Fruit fly (Drosophila melanogaster) whole organism, embryonic: ENCODE data around the gene JMJD5.

Experiments
- Antp ChIP-seq: fragments of 200-800 bp; sonication (Bioruptor generic); optimal IDR thresholded peaks from 3 replicates; lab custom pipeline; 2016; ENCODE audit warnings: missing biosample characterization, missing genetic modification characterization
- C15 ChIP-seq: fragments of 200-800 bp; sonication (Bioruptor generic); IDR thresholded peaks from 3 replicates; pipeline ENCODE4 v1.3.6; 2022; ENCODE audit warnings: missing biosample characterization, missing genetic modification characterization
- CG10209 ChIP-seq: fragments of 200-800 bp; sonication (Bioruptor generic); optimal IDR thresholded peaks from 3 replicates; lab custom pipeline; 2017; ENCODE audit warnings: missing biosample characterization, mild to moderate bottlenecking, missing genetic modification characterization, missing genetic modification reagents
- CG1024 ChIP-seq: fragments of 200-800 bp; sonication (Bioruptor generic); IDR thresholded peaks from 2 replicates; pipeline ENCODE4 v1.3.6; 2022; ENCODE audit warnings: missing biosample characterization, missing genetic modification characterization
- CG10267 ChIP-seq: fragments of 200-800 bp; sonication (Bioruptor generic); optimal IDR thresholded peaks from 2 replicates; lab custom pipeline; 2018; ENCODE audit warnings: missing biosample characterization, mild to moderate bottlenecking, missing genetic modification characterization, moderate library complexity
- CG12155 ChIP-seq: fragments of 200-800 bp; sonication (Bioruptor generic); optimal IDR thresholded peaks from 3 replicates; lab custom pipeline; 2016; ENCODE audit warnings: missing biosample characterization, missing genetic modification characterization
- CG12942 ChIP-seq: fragments of 200-800 bp; sonication (Bioruptor generic); optimal IDR thresholded peaks from 3 replicates; lab custom pipeline; 2016; ENCODE audit warnings: missing biosample characterization, missing genetic modification characterization
- CG1647 ChIP-seq: fragments of 200-800 bp; sonication (Bioruptor generic); optimal IDR thresholded peaks from 3 replicates; lab custom pipeline; 2016; ENCODE audit warnings: missing biosample characterization, missing genetic modification characterization
- CG2875 ChIP-seq: fragments of 200-800 bp; sonication (Bioruptor generic); optimal IDR thresholded peaks from 2 replicates; lab custom pipeline; 2017; ENCODE audit warnings: missing biosample characterization, mild to moderate bottlenecking, missing genetic modification characterization, missing genetic modification reagents
- CG4404 ChIP-seq: fragments of 200-800 bp; sonication (Bioruptor generic); IDR thresholded peaks from 2 replicates; pipeline ENCODE4 v1.3.6; 2022; ENCODE audit warnings: missing biosample characterization, missing genetic modification characterization
- CG4730 ChIP-seq: fragments of 200-800 bp; sonication (Bioruptor generic); IDR thresholded peaks from 2 replicates; pipeline ENCODE4 v1.3.6; 2022; ENCODE audit warnings: missing biosample characterization, missing genetic modification characterization
- CG4854 ChIP-seq: fragments of 200-800 bp; sonication (Bioruptor generic); optimal IDR thresholded peaks from 2 replicates; lab custom pipeline; 2016; ENCODE audit warnings: missing biosample characterization, missing genetic modification characterization, inconsistent platforms
- CG7987 ChIP-seq: fragments of 200-800 bp; sonication (Bioruptor generic); optimal IDR thresholded peaks from 2 replicates; lab custom pipeline; 2018; ENCODE audit warnings: missing biosample characterization, mild to moderate bottlenecking, missing genetic modification characterization, moderate library complexity
- CG8359 ChIP-seq: fragments of 200-800 bp; sonication (Bioruptor generic); optimal IDR thresholded peaks from 2 replicates; lab custom pipeline; 2017; ENCODE audit warnings: missing biosample characterization, mild to moderate bottlenecking, missing genetic modification characterization, borderline replicate concordance
- CG8388 ChIP-seq: fragments of 200-800 bp; sonication (Bioruptor generic); optimal IDR thresholded peaks from 2 replicates; lab custom pipeline; 2019; ENCODE audit warnings: missing biosample characterization, mild to moderate bottlenecking, missing genetic modification characterization, moderate library complexity
- CG8924 ChIP-seq: fragments of 200-800 bp; optimal IDR thresholded peaks from 3 replicates; lab custom pipeline; 2019; ENCODE audit warnings: missing biosample characterization, mild to moderate bottlenecking, missing genetic modification characterization, moderate library complexity
- CG9727 ChIP-seq: fragments of 200-800 bp; sonication (Bioruptor generic); optimal IDR thresholded peaks from 3 replicates; lab custom pipeline; 2017; ENCODE audit warnings: missing biosample characterization, mild to moderate bottlenecking, missing genetic modification characterization
- Deaf1 ChIP-seq: fragments of 200-800 bp; optimal IDR thresholded peaks from 3 replicates; lab custom pipeline; 2019; ENCODE audit warnings: missing biosample characterization, mild to moderate bottlenecking, missing genetic modification characterization, moderate library complexity
- Dip3 ChIP-seq: fragments of 200-800 bp; sonication (Bioruptor generic); optimal IDR thresholded peaks from 3 replicates; lab custom pipeline; 2016; ENCODE audit warnings: missing biosample characterization, missing genetic modification characterization
- Doc3 ChIP-seq: fragments of 200-800 bp; sonication (Bioruptor generic); IDR thresholded peaks from 3 replicates; pipeline ENCODE4 v1.3.6; 2022; ENCODE audit warnings: missing biosample characterization, missing genetic modification characterization; ENCODE audit not compliant: partially characterized antibody
- Ets65A ChIP-seq: fragments of 200-800 bp; sonication (Bioruptor generic); peaks from one replicate; lab custom pipeline; 2016; ENCODE audit warnings: missing biosample characterization, missing genetic modification characterization
- Hmx ChIP-seq: fragments of 200-800 bp; sonication (Bioruptor generic); optimal IDR thresholded peaks from 2 replicates; lab custom pipeline; 2016; ENCODE audit warnings: missing biosample characterization, missing genetic modification characterization
- Hr3 ChIP-seq: fragments of 200-800 bp; sonication (Bioruptor generic); optimal IDR thresholded peaks from 3 replicates; lab custom pipeline; 2016; ENCODE audit warnings: missing biosample characterization, missing genetic modification characterization
- Max ChIP-seq: fragments of 200-800 bp; sonication (Bioruptor generic); optimal IDR thresholded peaks from 2 replicates; lab custom pipeline; 2016; ENCODE audit warnings: missing biosample characterization, mild to moderate bottlenecking, missing genetic modification characterization
- NK7.1 ChIP-seq: fragments of 200-800 bp; sonication (Bioruptor generic); optimal IDR thresholded peaks from 3 replicates; lab custom pipeline; 2016; ENCODE audit warnings: missing biosample characterization, missing genetic modification characterization
- Stat92E ChIP-seq, 3 experiments: fragments of >200 bp in 2 of 3; fragments of 200-800 bp in 1 of 3; sonication (Bioruptor generic) in 1 of 3; optimal IDR thresholded peaks; 2 replicates each; lab custom pipeline; 2017 to 2019; ENCODE audit warnings: missing biosample characterization in 3 of 3, missing genetic modification characterization in 3 of 3, mild to moderate bottlenecking in 1 of 3, moderate library complexity in 1 of 3
- Trl ChIP-seq, 3 experiments: fragments of >200 bp in 2 of 3; fragments of 200-800 bp in 1 of 3; sonication (Bioruptor generic) in 1 of 3; optimal IDR thresholded peaks; 2 replicates in 1 of 3; 3 replicates in 2 of 3; lab custom pipeline; 2016 to 2017; ENCODE audit warnings: missing biosample characterization in 1 of 3, missing genetic modification characterization in 1 of 3
- crol ChIP-seq: fragments of 200-800 bp; sonication (Bioruptor generic); IDR thresholded peaks from 2 replicates; pipeline ENCODE4 v1.3.6; 2022; ENCODE audit warnings: missing biosample characterization, missing genetic modification characterization
- ems ChIP-seq: fragments of 200-800 bp; sonication (Bioruptor generic); optimal IDR thresholded peaks from 3 replicates; lab custom pipeline; 2016; ENCODE audit warnings: missing biosample characterization, missing genetic modification characterization
- en ChIP-seq: fragments of 200-800 bp; sonication (Bioruptor generic); optimal IDR thresholded peaks from 2 replicates; lab custom pipeline; 2016; ENCODE audit warnings: missing biosample characterization, missing genetic modification characterization
- fd3F ChIP-seq: fragments of 200-800 bp; sonication (Bioruptor generic); optimal IDR thresholded peaks from 2 replicates; lab custom pipeline; 2018; ENCODE audit warnings: missing biosample characterization, mild to moderate bottlenecking, missing genetic modification characterization, moderate library complexity
- gsb ChIP-seq: fragments of 200-800 bp; sonication (Bioruptor generic); IDR thresholded peaks from 2 replicates; pipeline ENCODE4 v1.3.6; 2022; ENCODE audit warnings: missing biosample characterization, missing genetic modification characterization
- gsb-n ChIP-seq: fragments of 200-800 bp; sonication (Bioruptor generic); optimal IDR thresholded peaks from 3 replicates; lab custom pipeline; 2018; ENCODE audit warnings: missing biosample characterization, mild to moderate bottlenecking, missing genetic modification characterization
- jing ChIP-seq: fragments of 200-800 bp; sonication (Bioruptor generic); optimal IDR thresholded peaks from 2 replicates; lab custom pipeline; 2018; ENCODE audit warnings: missing biosample characterization, mild to moderate bottlenecking, missing genetic modification characterization
- knrl ChIP-seq: fragments of 200-800 bp; sonication (Bioruptor generic); IDR thresholded peaks from 3 replicates; pipeline ENCODE4 v1.3.6; 2022; ENCODE audit warnings: missing biosample characterization, missing genetic modification characterization; ENCODE audit not compliant: partially characterized antibody
- mam ChIP-seq: fragments of 200-800 bp; sonication (Bioruptor generic); optimal IDR thresholded peaks from 3 replicates; lab custom pipeline; 2016; ENCODE audit warnings: missing biosample characterization, missing genetic modification characterization
- mld ChIP-seq: fragments of 200-800 bp; sonication (Bioruptor generic); IDR thresholded peaks from 3 replicates; pipeline ENCODE4 v1.3.6; 2022; ENCODE audit warnings: missing biosample characterization, missing genetic modification characterization; ENCODE audit not compliant: partially characterized antibody
- otp ChIP-seq: fragments of 200-800 bp; sonication (Bioruptor generic); IDR thresholded peaks from 3 replicates; pipeline ENCODE4, ENCODE4 v1.3.6; 2022; ENCODE audit warnings: missing biosample characterization, missing genetic modification characterization
- pan ChIP-seq, 4 experiments: fragments of >200 bp in 3 of 4; fragments of 200-800 bp in 1 of 4; sonication (Bioruptor generic) in 1 of 4; optimal IDR thresholded peaks in 3 of 4; IDR thresholded peaks in 1 of 4; 2 replicates each; pipeline versions ENCODE4 v1.3.6 to Lab custom; 2017 to 2022; ENCODE audit warnings: missing biosample characterization in 2 of 4, missing genetic modification characterization in 2 of 4, mixed read lengths in 1 of 4
- scrt ChIP-seq: fragments of 200-800 bp; sonication (Bioruptor generic); optimal IDR thresholded peaks from 2 replicates; lab custom pipeline; 2018; ENCODE audit warnings: missing biosample characterization, mild to moderate bottlenecking, missing genetic modification characterization, moderate library complexity
- sd ChIP-seq: fragments of 200-800 bp; sonication (Bioruptor generic); optimal IDR thresholded peaks from 3 replicates; lab custom pipeline; 2018; ENCODE audit warnings: missing biosample characterization, mild to moderate bottlenecking, missing genetic modification characterization, moderate library complexity
- slou ChIP-seq: fragments of 200-800 bp; sonication (Bioruptor generic); optimal IDR thresholded peaks from 3 replicates; lab custom pipeline; 2016; ENCODE audit warnings: missing biosample characterization, missing genetic modification characterization
- so ChIP-seq: fragments of 200-800 bp; sonication (Bioruptor generic); IDR thresholded peaks from 3 replicates; pipeline ENCODE4 v1.3.6; 2022; ENCODE audit warnings: missing biosample characterization, missing genetic modification characterization
- ssp ChIP-seq: fragments of 200-800 bp; sonication (Bioruptor generic); IDR thresholded peaks from 2 replicates; pipeline ENCODE4 v1.3.6; 2022; ENCODE audit warnings: missing biosample characterization, missing genetic modification characterization
- stc ChIP-seq: fragments of 200-800 bp; sonication (Bioruptor generic); IDR thresholded peaks from 2 replicates; pipeline ENCODE4 v1.3.6; 2022; ENCODE audit warnings: missing biosample characterization, missing genetic modification characterization
- tio ChIP-seq: fragments of 200-800 bp; sonication (Bioruptor generic); optimal IDR thresholded peaks from 2 replicates; lab custom pipeline; 2017; ENCODE audit warnings: missing biosample characterization, missing genetic modification characterization, inconsistent platforms
- unc-4 ChIP-seq: fragments of 200-800 bp; sonication (Bioruptor generic); IDR thresholded peaks from 2 replicates; pipeline ENCODE4 v1.3.6; 2022; ENCODE audit warnings: missing biosample characterization, missing genetic modification characterization; ENCODE audit not compliant: partially characterized antibody
- zen ChIP-seq: fragments of 200-800 bp; sonication (Bioruptor generic); optimal IDR thresholded peaks from 3 replicates; lab custom pipeline; 2018; ENCODE audit warnings: missing biosample characterization, mild to moderate bottlenecking, missing genetic modification characterization, moderate library complexity

Gene JMJD5

dm6 chr3L:815234-816200 is 25.6 kb downstream of the JMJD5 start (continued):
- no peak for TF ChIP-seq CG4730 (GFP tag; lab: Robert Waterston, UW)
- no peak for TF ChIP-seq CG1024 (GFP tag; lab: Robert Waterston, UW)
- no peak for TF ChIP-seq otp (GFP tag; lab: Robert Waterston, UW)
- TF ChIP-seq Max (GFP tag; lab: Kevin White, UChicago), result no peak
- TF ChIP-seq NK7.1 (GFP tag; lab: Kevin White, UChicago), result no peak
- TF ChIP-seq mam (GFP tag; lab: Kevin White, UChicago), result no peak
- TF ChIP-seq CG10267 (tag; lab: Kevin White, UChicago), result no peak
- no peak for TF ChIP-seq ssp (GFP tag; lab: Robert Waterston, UW)
- TF ChIP-seq gsb, result peak; percentile 26; the same call in 1 of the 2 replicates
- no peak for TF ChIP-seq CG9727
- no peak for TF ChIP-seq CG8359 (GFP tag; lab: Kevin White, UChicago)
- TF ChIP-seq Hr3 (GFP tag; lab: Kevin White, UChicago), result no peak
- TF ChIP-seq pan (optimal IDR thresholded peaks at IDR 0.05; lab: Kevin White, UChicago), result no peak
- TF ChIP-seq pan (GFP tag; optimal IDR thresholded peaks at IDR 0.05 in 1 of 2, IDR thresholded peaks at IDR 0.05 in 1 of 2), result peak in 1 of 2 experiments; percentile 67
- TF ChIP-seq Deaf1 (tag; lab: Kevin White, UChicago), result no peak
- no peak for TF ChIP-seq CG10209
- TF ChIP-seq slou (GFP tag; lab: Kevin White, UChicago), result no peak
- no peak for TF ChIP-seq Stat92E (GFP tag; optimal IDR thresholded peaks at IDR 0.05; lab: Kevin White, UChicago)
- peak; percentile 44 for TF ChIP-seq CG8924 (tag; lab: Kevin White, UChicago)
- TF ChIP-seq CG4854, result no peak
- TF ChIP-seq zen (tag; lab: Kevin White, UChicago), result no peak
- TF ChIP-seq Ets65A (GFP tag; lab: Kevin White, UChicago), result no peak
- no peak for TF ChIP-seq CG12942 (GFP tag; lab: Kevin White, UChicago)
- no peak for TF ChIP-seq ems (GFP tag; lab: Kevin White, UChicago)
- TF ChIP-seq CG8388, result no peak
- no peak for TF ChIP-seq C15 (GFP tag; lab: Robert Waterston, UW)
- no peak for TF ChIP-seq Dip3 (GFP tag; lab: Kevin White, UChicago)
- no peak for TF ChIP-seq Trl (optimal IDR thresholded peaks at IDR 0.05; lab: Kevin White, UChicago)
- no peak for TF ChIP-seq Trl (GFP tag; optimal IDR thresholded peaks at IDR 0.05; lab: Kevin White, UChicago)
- TF ChIP-seq so (GFP tag; lab: Robert Waterston, UW), result 0 out of 3 replicates have a peak, but pooled peaks have one; percentile 51
- no peak for TF ChIP-seq Doc3 (GFP tag; lab: Robert Waterston, UW)
- no peak for TF ChIP-seq knrl (GFP tag; lab: Robert Waterston, UW)
- no peak for TF ChIP-seq jing
- no peak for TF ChIP-seq scrt
- no peak for TF ChIP-seq Hmx
- no peak for TF ChIP-seq mld (GFP tag; lab: Robert Waterston, UW)
- TF ChIP-seq CG7987 (GFP tag; lab: Kevin White, UChicago), result no peak
- TF ChIP-seq en, result no peak
- no peak for TF ChIP-seq gsb-n (tag; lab: Kevin White, UChicago)
- no peak for TF ChIP-seq CG12155 (GFP tag; lab: Kevin White, UChicago)
- TF ChIP-seq CG4404 (GFP tag; lab: Robert Waterston, UW), result no peak
- TF ChIP-seq tio (GFP tag; lab: Kevin White, UChicago), result no peak
- TF ChIP-seq stc (GFP tag; lab: Robert Waterston, UW), result no peak
- TF ChIP-seq CG1647 (GFP tag; lab: Kevin White, UChicago), result no peak
- no peak for TF ChIP-seq fd3F (GFP tag; lab: Kevin White, UChicago)
- no peak for TF ChIP-seq CG2875 (GFP tag; lab: Kevin White, UChicago)
- TF ChIP-seq sd (tag; lab: Kevin White, UChicago), result no peak
- TF ChIP-seq Antp (GFP tag; lab: Kevin White, UChicago), result no peak
- no peak for TF ChIP-seq unc-4
- TF ChIP-seq crol (GFP tag; lab: Robert Waterston, UW), result peak; percentile 68
